Fruit fly (Drosophila melanogaster): ENCODE measurements around the gene CG5334.

Gene CG5334

dm6 chrX:14750448-14750847, 24.7 kb upstream of the CG5334 start:
- TF ChIP-seq CG15336 (GFP tag; IDR thresholded peaks at IDR 0.05) (no peak), CG6854 (GFP tag; optimal IDR thresholded peaks at IDR 0.05) (no peak), Hr38 (GFP tag; optimal IDR thresholded peaks at IDR 0.05) (no peak), Sox102F (GFP tag; optimal IDR thresholded peaks at IDR 0.05) (peak; percentile 80), CG3032 (tag; optimal IDR thresholded peaks at IDR 0.05) (peak; percentile 32), CG10669 (GFP tag; optimal IDR thresholded peaks at IDR 0.05) (peak; percentile 38), Sox14 (GFP tag; optimal IDR thresholded peaks at IDR 0.05) (peak; percentile 50), CG8119 (GFP tag; IDR thresholded peaks at IDR 0.05) (no peak), Smox (GFP tag; optimal IDR thresholded peaks at IDR 0.05) (peak; percentile 80), eg (GFP tag; IDR thresholded peaks at IDR 0.05) (no peak), Hr4 (GFP tag; optimal IDR thresholded peaks at IDR 0.05) (no peak), fd85E (GFP tag; optimal IDR thresholded peaks at IDR 0.05) (no peak), CG1621 (tag; optimal IDR thresholded peaks at IDR 0.05) (peak; percentile 16), OdsH (GFP tag; optimal IDR thresholded peaks at IDR 0.05) (peak; percentile 14), Gug (GFP tag; IDR thresholded peaks at IDR 0.05) (no peak), CG7368 (GFP tag; optimal IDR thresholded peaks at IDR 0.05) (no peak), Blimp-1 (GFP tag; optimal IDR thresholded peaks at IDR 0.05) (no peak), CG6163 (GFP tag; IDR thresholded peaks at IDR 0.05) (0 out of 3 replicates have a peak, but pooled peaks have one; percentile 20), CG31627 (GFP tag; optimal IDR thresholded peaks at IDR 0.05) (peak; percentile 78), esn (GFP tag; optimal IDR thresholded peaks at IDR 0.05) (peak; percentile 84), pdm3 (GFP tag; optimal IDR thresholded peaks at IDR 0.05) (peak; percentile 60), CG6276 (GFP tag; optimal IDR thresholded peaks at IDR 0.05) (no peak), Lpt (GFP tag; optimal IDR thresholded peaks at IDR 0.05) (no peak), lz (GFP tag; optimal IDR thresholded peaks at IDR 0.05) (peak; percentile 70), CG32006 (GFP tag; optimal IDR thresholded peaks at IDR 0.05) (no peak), Sox15 (GFP tag; optimal IDR thresholded peaks at IDR 0.05) (peak; percentile 1), CG34406 (GFP tag; optimal IDR thresholded peaks at IDR 0.05) (peak; percentile 37), net (GFP tag; optimal IDR thresholded peaks at IDR 0.05) (no peak), Hr39 (GFP tag; optimal IDR thresholded peaks at IDR 0.05) (peak; percentile 77), salr (GFP tag; optimal IDR thresholded peaks at IDR 0.05) (no peak), svp (GFP tag) (peak; percentile 88), CG16779 (tag; optimal IDR thresholded peaks at IDR 0.05) (no peak), Ets21C (GFP tag; optimal IDR thresholded peaks at IDR 0.05) (peak; percentile 65), CG11902 (GFP tag; optimal IDR thresholded peaks at IDR 0.05) (peak; percentile 52), vri (GFP tag; optimal IDR thresholded peaks at IDR 0.05) (peak; percentile 45), Eip93F (GFP tag; optimal IDR thresholded peaks at IDR 0.05) (peak; percentile 24), CG6808 (GFP tag; optimal IDR thresholded peaks at IDR 0.05) (peak; percentile 36), CG3919 (GFP tag; optimal IDR thresholded peaks at IDR 0.05) (peak; percentile 28), dac (GFP tag; optimal IDR thresholded peaks at IDR 0.05) (no peak), cyc (GFP tag; optimal IDR thresholded peaks at IDR 0.05) (peak; percentile 73), spab (GFP tag; optimal IDR thresholded peaks at IDR 0.05) (peak; percentile 21), topi (GFP tag; optimal IDR thresholded peaks at IDR 0.05) (peak; percentile 78), CG6792 (GFP tag; optimal IDR thresholded peaks at IDR 0.05) (peak; percentile 43), CG9139 (GFP tag; optimal IDR thresholded peaks at IDR 0.05) (no peak), CG11762 (GFP tag; optimal IDR thresholded peaks at IDR 0.05; ENCODE audit: insufficient read depth) (peak; percentile 21), Met (GFP tag; optimal IDR thresholded peaks at IDR 0.05) (peak; percentile 83), ss (GFP tag; optimal IDR thresholded peaks at IDR 0.05) (peak in 1 of 2 experiments; percentile 23), fd59A (GFP tag; optimal IDR thresholded peaks at IDR 0.05) (peak; percentile 12), dsx (GFP tag; optimal IDR thresholded peaks at IDR 0.05; ENCODE audit: poor library complexity, severe bottlenecking) (peak; percentile 26), Eip78C (GFP tag) (peak; percentile 83), Ets96B (tag; optimal IDR thresholded peaks at IDR 0.05) (peak; percentile 39), CG8319 (GFP tag; optimal IDR thresholded peaks at IDR 0.05) (peak; percentile 10)
